Fruit fly (Drosophila melanogaster) whole organism: ENCODE results near the gene CG15756.

Source experiments
- CG8478 ChIP-seq: fragments of >200 bp; optimal IDR thresholded peaks from 2 replicates; lab custom pipeline; 2018; ENCODE audit warnings: inconsistent platforms
- Dll ChIP-seq: fragments of >200 bp; optimal IDR thresholded peaks from 2 replicates; lab custom pipeline; 2017
- EcR ChIP-seq, 2 experiments: fragments of >200 bp; optimal IDR thresholded peaks; 2 replicates each; lab custom pipeline; 2017; ENCODE audit warnings: missing biosample characterization in 2 of 2, missing genetic modification characterization in 2 of 2, missing genetic modification reagents in 2 of 2
- pan ChIP-seq: fragments of >200 bp; optimal IDR thresholded peaks from 2 replicates; lab custom pipeline; 2017
- psq ChIP-seq: fragments of >200 bp; optimal IDR thresholded peaks from 2 replicates; lab custom pipeline; 2017
- usp ChIP-seq: fragments of >200 bp; optimal IDR thresholded peaks from 2 replicates; lab custom pipeline; 2017; ENCODE audit warnings: missing biosample characterization, missing genetic modification characterization, mixed read lengths

The CG15756 gene

DNA sequence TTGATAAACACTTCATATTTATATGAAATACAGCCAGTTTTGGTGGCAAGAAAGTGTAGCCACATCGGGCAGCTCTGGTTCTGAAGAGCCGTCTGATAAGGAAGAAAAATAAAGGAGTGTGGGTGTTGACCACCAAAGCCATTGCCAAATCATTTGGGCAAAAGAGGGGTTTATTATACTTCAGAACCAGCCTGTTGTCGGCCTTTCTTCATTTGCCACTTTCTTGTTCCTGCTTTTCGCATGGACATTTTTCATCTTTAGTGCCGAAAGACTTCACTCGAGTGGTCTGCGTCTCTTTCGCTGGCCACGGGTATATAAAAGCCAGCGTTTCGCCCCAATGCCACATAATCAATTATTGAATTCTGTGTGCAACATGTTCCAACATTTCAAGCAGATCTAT is at the start of gene CG15756:
Gene CG15756, plus strand, starts transcription at position 301 of the 400 bp plus-strand sequence.
- TF ChIP-seq psq (lab: Kevin White, UChicago) (no peak), pan (no peak), CG8478 (no peak), EcR (GFP tag; optimal IDR thresholded peaks at IDR 0.05; lab: Kevin White, UChicago) (no peak), usp (GFP tag; lab: Kevin White, UChicago) (no peak), Dll (lab: Kevin White, UChicago) (no peak)

DNA sequence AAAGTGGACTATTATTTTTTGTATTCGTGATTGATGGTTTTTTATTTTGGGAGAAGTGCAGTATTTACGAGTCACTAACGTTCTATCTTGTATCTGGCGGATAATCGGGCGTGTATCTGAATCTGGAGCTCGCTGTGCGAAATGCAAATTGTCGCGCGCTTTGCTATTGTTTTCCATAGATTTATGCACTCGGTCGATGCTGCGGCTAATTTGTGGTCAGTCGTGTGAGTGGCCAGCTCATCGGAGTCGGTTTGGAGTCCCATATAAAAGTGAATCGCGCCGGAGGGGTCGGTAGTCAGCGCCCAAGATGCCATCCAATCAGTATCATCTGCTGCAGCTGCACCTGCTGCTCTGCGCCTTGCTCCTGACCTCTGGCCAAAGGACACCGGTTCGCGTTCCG is 6.5 kb upstream of the CG15756 start, which contains the start of gene CG15754:
Gene CG15754, plus strand, starts transcription at position 301 of the 400 bp plus-strand sequence.
- TF ChIP-seq Dll (lab: Kevin White, UChicago) (no peak), CG8478 (no peak)

DNA sequence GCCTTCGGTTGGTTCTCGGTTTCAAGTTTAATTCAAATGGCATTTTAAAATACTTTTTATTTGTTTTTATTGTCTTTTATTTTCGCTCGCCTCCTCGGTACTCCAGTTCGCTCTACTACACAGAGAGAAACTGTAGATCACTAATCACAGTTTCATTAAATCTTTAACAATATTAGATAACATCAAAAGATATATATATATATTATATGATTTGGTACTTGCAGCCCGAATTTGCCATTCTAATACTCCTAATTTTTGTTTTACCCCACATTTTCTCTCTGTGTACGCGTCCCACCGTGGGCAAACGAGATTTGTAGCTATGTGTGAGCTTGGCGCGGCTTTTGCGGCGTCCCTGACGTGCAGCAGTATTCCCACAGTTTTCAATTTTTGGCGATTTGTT is 4.5 kb upstream of the CG15756 start:
- TF ChIP-seq psq (lab: Kevin White, UChicago) (no peak), EcR (GFP tag; optimal IDR thresholded peaks at IDR 0.05; lab: Kevin White, UChicago) (no peak), pan (no peak), CG8478 (no peak), Dll (lab: Kevin White, UChicago) (no peak), usp (GFP tag; lab: Kevin White, UChicago) (no peak)

DNA sequence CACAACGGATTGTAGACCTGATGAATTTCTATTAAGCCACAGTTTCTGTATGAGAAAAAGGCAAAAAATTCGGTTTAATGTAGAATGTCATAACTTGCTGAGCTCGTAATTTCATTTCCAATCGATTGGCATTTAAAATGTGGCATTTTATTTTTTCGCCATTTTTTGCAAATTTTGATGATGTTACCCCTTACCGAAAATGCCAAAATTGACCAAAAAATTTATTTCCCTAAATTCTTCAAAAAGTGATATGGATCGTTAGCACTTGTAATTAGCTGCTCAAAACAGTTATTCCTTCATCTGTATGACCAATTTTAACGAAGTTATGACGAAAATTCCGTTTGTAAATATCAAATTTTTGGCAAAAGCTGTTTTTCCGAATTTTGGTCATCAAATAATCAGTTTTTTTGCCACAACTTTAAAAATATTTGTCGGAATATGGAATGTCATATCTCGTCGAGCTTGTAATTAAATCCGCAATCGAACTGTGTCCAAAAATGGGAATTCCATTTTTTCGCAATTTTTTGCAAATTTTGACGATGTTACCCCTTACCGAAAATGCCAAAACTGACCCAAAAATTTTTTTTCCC is 3.9 kb upstream of the CG15756 start, which contains the start of gene CG44428:
Gene CG44428, minus strand, starts transcription at position 51 of the 590 bp plus-strand sequence.
- TF ChIP-seq psq (lab: Kevin White, UChicago) (no peak), pan (no peak), usp (GFP tag; lab: Kevin White, UChicago) (no peak), CG8478 (no peak), EcR (GFP tag; optimal IDR thresholded peaks at IDR 0.05; lab: Kevin White, UChicago) (no peak), Dll (lab: Kevin White, UChicago) (no peak)

DNA sequence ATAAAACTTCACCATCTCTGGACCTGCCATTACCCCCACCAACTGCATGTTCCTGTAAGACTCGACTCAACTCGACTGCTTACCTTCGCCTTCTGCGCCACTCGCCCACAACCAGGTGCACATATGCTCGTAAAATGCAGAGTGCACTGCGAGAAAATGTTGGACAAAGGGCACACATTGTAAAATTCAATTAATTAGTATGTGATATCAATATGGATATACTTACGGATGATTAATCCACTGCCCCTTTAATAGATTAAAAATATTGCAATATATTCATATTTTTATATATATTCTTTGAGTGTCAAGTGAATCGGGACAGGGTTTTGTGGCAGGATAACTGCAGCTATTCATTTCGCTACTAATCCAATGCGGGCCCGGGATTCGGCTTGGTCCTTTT is 2.6 kb downstream of the CG15756 start:
- TF ChIP-seq psq (lab: Kevin White, UChicago) (no peak), Dll (lab: Kevin White, UChicago) (no peak), pan (no peak), CG8478 (no peak), usp (GFP tag; lab: Kevin White, UChicago) (no peak), EcR (GFP tag; optimal IDR thresholded peaks at IDR 0.05; lab: Kevin White, UChicago) (no peak)

DNA sequence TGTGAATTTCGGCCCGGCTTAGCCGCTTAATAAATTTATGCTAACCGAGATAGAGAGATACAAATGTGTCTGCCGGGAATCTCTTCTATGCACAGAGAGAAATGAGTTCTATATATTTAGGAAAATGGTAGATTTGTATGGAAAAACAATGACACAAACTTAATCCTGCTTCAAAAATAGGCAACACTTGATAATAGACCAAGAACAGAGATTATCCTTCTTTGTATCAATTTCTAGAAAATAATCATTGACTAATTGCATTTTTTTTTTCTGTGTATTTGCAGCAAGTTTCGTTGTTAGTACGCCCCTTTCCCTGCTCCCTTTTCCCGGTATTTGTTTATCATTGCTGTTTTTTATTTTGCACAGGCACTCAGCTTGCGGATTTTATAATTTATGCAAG is 5.2 kb downstream of the CG15756 start:
- TF ChIP-seq EcR (GFP tag; optimal IDR thresholded peaks at IDR 0.05; lab: Kevin White, UChicago) (no peak), pan (no peak), CG8478 (no peak), psq (lab: Kevin White, UChicago) (no peak), Dll (lab: Kevin White, UChicago) (no peak), usp (GFP tag; lab: Kevin White, UChicago) (no peak)

DNA sequence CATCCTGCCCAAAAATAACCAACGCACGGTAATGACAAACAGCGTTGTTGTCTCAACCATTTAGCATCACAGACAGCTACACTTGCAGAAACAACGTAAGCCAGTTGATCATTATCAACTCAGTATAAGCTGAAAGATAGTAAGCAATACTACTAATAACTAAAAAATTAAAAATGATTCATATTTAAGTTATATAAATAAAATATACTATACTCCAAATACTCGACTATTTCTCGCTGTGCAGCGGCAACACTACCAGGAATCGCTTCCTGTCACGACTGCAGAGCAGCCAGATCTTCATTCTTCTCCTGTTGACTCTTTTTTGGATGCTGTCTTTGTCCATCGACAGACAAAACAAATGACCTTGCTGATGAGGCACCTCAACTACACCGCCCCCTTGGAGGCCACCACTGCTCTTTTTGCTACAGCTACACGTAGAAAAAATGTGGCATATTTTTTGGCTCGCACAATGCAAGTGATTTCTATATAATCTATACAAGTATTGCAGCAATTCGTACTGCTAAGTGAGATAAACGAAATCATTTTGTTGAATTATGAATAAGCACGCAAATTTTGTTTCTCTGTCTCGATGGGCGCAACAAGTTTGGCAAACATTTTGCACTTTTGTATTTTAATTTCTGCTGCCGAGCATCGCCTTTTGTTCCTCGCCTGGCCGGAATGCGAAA is 6.9 kb downstream of the CG15756 start:
- TF ChIP-seq CG8478 (no peak), EcR (GFP tag; optimal IDR thresholded peaks at IDR 0.05; lab: Kevin White, UChicago) (no peak), usp (GFP tag; lab: Kevin White, UChicago) (no peak), Dll (lab: Kevin White, UChicago) (no peak), pan (no peak), psq (lab: Kevin White, UChicago) (no peak)

DNA sequence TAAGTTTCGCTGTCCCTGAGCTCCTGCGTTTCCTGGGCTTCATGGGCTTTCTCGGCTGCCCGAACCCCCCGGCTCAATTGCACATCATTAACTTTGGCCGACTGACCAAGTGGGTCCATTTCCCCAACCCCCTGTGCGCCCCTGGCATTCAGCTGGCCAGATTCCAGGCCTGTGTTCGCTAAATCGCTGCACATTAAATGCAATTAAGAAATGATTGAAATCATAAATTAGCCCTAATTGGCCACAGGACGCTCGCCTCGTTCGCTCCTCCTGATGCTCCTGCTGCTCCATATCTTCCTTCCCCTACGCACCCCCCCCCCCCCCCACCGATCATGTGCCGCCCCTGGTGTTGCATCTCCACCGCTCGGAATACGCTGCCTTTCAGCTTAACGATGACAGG is 7.9 kb downstream of the CG15756 start:
- TF ChIP-seq CG8478 = no peak
- peak; percentile 79 for TF ChIP-seq Dll (lab: Kevin White, UChicago)

DNA sequence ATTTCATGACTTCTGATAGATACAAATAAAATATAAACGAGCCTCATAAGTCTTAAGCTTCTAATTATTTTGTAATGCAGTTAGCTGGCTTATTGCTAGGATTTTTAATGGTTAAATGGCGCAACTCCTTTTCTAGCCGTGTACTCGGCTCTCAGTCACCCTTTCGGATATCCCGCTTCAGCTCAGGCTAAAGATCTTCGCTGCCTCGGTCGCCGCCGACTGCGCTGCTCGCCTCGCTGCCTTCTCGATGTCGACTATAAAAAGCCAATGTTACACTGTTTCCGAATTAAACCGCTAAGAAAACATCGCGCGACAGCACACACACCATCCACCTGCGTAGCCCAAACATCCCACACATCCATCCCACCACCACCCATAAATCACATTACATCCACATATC is 9.1 kb downstream of the CG15756 start, which contains the start of gene Cpr12A:
Gene Cpr12A, plus strand, starts transcription at position 301 of the 400 bp plus-strand sequence.
- no peak for TF ChIP-seq psq (lab: Kevin White, UChicago)
- no peak for TF ChIP-seq EcR (GFP tag; optimal IDR thresholded peaks at IDR 0.05; lab: Kevin White, UChicago)
- no peak for TF ChIP-seq usp (GFP tag; lab: Kevin White, UChicago)
- TF ChIP-seq pan = no peak
- TF ChIP-seq CG8478 = no peak
- no peak for TF ChIP-seq Dll (lab: Kevin White, UChicago)

DNA sequence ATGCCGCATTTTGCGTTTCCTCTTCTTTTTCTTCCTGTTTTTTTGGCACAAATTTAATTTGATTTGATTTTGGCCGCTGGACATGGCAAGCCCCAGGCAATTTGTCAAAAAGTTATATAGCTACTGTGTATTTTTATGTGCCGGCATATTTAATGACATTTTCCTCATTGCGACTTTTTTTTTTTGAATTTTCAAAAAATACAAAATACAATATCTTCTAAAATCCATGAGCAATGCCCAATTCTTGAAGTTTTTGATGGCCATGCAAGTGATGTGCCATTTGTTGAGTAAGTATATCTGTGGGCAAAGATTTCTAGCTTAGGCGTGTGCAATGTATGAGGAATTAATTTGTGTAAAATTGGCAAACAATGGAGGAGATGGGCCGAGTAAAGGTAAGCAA is 21.5 kb downstream of the CG15756 start, which contains the start of gene CG11816:
Gene CG11816, minus strand, starts transcription at position 101 of the 400 bp plus-strand sequence.
- TF ChIP-seq pan = no peak
- TF ChIP-seq EcR (GFP tag; optimal IDR thresholded peaks at IDR 0.05; lab: Kevin White, UChicago) = no peak
- no peak for TF ChIP-seq usp (GFP tag; lab: Kevin White, UChicago)
- TF ChIP-seq Dll (lab: Kevin White, UChicago) = no peak
- no peak for TF ChIP-seq CG8478
- TF ChIP-seq psq (lab: Kevin White, UChicago) = no peak

DNA sequence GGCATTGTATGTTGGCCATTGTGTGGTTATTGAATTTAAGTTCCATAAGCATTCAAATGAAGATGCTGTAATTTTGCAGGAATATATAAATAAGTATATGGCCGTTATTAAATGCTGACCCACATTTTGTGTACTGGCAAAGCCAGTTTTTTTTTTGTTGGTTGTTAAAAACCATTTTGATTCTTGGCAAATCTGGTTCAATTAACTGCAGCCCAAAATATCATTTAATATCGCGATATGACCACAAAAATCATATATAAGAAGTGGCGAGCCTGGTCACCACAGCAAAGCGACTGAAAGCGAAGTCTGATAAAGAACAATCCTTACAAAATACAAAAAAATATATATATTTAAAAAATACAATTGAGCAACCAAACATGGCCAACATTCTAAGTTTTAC is 22.0 kb downstream of the CG15756 start, which contains the start of gene CG32631:
Gene CG32631, plus strand, starts transcription at position 301 of the 400 bp plus-strand sequence.
- no peak for TF ChIP-seq pan
- TF ChIP-seq CG8478 = no peak
- no peak for TF ChIP-seq EcR (GFP tag; optimal IDR thresholded peaks at IDR 0.05; lab: Kevin White, UChicago)
- TF ChIP-seq usp (GFP tag; lab: Kevin White, UChicago) = no peak
- TF ChIP-seq psq (lab: Kevin White, UChicago) = no peak
- TF ChIP-seq Dll (lab: Kevin White, UChicago) = no peak

DNA sequence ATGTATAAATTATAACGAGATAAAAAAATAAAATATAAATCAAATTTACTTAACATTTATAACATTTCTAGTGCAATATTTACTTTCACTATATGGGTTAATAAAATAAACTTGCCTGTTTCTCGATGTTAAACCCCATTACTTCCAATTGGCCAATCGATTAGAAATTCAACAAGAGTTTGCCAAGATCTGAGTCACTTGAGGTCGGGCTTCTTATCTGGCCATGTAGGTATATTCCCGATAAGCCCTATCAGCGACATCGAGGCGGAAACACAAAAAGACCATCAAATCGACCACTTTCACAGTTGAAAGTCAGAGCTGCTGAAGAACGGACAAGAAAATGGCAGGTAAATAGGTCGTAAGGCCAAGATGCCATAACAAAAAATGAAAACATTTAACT is 27.2 kb downstream of the CG15756 start, which contains the start of gene CG32633:
Gene CG32633, plus strand, starts transcription at position 301 of the 400 bp plus-strand sequence.
- no peak for TF ChIP-seq usp (GFP tag; lab: Kevin White, UChicago)
- TF ChIP-seq Dll (lab: Kevin White, UChicago) = no peak
